Worm (Caenorhabditis elegans): ENCODE measurements around the gene srlf-29.

The srlf-29 gene

DNA sequence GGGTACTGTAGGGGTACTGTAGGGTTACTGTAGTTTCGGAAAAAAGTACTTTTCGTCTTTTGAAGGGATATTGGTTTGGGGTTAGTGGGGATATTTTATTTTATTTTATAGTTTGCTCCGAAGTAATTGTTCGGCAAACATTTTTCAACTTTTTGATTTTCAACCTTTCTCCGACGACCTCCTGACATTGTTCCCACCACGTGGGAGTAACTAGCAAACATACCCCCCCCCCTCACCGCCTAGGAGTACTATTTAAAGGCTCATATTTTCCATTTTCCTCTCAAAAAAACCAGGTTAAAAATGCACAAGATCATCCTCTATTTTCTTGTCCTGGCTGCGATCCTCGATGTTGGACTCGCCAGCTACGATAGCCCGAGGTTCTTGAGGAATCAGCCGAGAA, at the start of gene srlf-29:
TSS of gene srlf-29 (plus strand) at position 301 of the 400 bp plus-strand sequence.
- TF ChIP-seq akir-1 (GFP tag; optimal IDR thresholded peaks at IDR 0.05): no peak
- no peak for TF ChIP-seq F10E7.11 (tag; optimal IDR thresholded peaks at IDR 0.05)
- no peak for TF ChIP-seq F49E8.2 (tag; optimal IDR thresholded peaks at IDR 0.05; ENCODE audit: insufficient read depth)
- no peak for TF ChIP-seq rcor-1 (GFP tag; IDR thresholded peaks at IDR 0.05)
- TF ChIP-seq bed-2 (GFP tag; IDR thresholded peaks at IDR 0.05): no peak
- no peak for TF ChIP-seq madf-3 (GFP tag; IDR thresholded peaks at IDR 0.05)
- TF ChIP-seq ztf-6 (GFP tag; IDR thresholded peaks at IDR 0.05): no peak
- no peak for TF ChIP-seq F23B12.7 (tag; optimal IDR thresholded peaks at IDR 0.05; ENCODE audit: insufficient read depth)
- TF ChIP-seq dpl-1 (GFP tag; optimal IDR thresholded peaks at IDR 0.05): no peak
- TF ChIP-seq pbrm-1 (GFP tag; IDR thresholded peaks at IDR 0.05): no peak
- no peak for TF ChIP-seq nfyb-1 (GFP tag; IDR thresholded peaks at IDR 0.05)
- TF ChIP-seq repo-1 (tag; optimal IDR thresholded peaks at IDR 0.05): no peak
- no peak for TF ChIP-seq snpc-4 (GFP tag; optimal IDR thresholded peaks at IDR 0.05)
- no peak for TF ChIP-seq snpc-4 (tag; optimal IDR thresholded peaks at IDR 0.05)
- TF ChIP-seq D2030.7 (GFP tag; IDR thresholded peaks at IDR 0.05): no peak

DNA sequence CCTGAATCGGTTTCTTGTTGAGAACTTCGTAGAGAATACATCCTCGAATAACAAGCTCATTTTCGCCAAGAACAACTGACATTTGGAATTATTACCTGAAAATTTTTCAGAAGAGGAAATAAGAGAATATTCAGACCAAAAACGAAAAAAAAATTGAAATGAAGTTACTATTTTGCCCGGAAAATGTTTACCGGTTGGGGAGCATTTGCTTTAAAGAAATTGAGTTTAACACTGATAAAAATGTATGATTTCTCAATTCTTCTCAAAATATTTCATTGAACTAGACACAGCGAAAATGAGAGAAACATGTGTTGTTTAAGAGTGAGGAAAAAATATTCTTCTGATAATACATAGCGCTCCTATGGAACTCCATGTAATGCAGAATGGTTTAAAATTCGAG, 49.7 kb upstream of the srlf-29 start, which contains the start of gene fbxa-165:
TSS of gene fbxa-165 (minus strand) at position 101 of the 400 bp plus-strand sequence.
- TF ChIP-seq nhr-27 (tag; optimal IDR thresholded peaks at IDR 0.05) (no peak), snpc-1.1 (tag; optimal IDR thresholded peaks at IDR 0.05; ENCODE audit: insufficient read depth) (no peak)

DNA sequence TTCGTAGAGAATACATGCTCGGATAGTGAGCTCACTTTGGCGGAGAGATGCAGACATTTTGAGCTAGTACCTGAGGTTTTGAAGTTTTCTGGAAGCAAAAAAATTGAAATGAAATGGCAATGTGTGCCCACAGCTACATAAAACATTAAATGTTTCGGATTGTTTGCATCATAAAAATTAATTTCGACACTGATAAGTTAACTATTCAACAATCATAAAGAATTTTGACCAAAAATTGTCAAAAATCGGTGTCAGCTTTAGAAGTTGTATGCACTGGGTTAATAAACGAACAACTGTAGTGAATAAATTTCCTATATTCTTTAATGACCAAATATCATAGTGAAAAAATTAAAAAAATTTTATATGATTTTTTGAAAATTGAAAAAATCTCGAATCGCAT, 47.2 kb upstream of the srlf-29 start, which contains the start of gene fbxa-166:
TSS of gene fbxa-166 (minus strand) at position 101 of the 400 bp plus-strand sequence.
- no peak for TF ChIP-seq ceh-40 (GFP tag; IDR thresholded peaks at IDR 0.05)
- no peak for TF ChIP-seq Y56A3A.18 (GFP tag; IDR thresholded peaks at IDR 0.05)
- TF ChIP-seq ztf-18 (tag; optimal IDR thresholded peaks at IDR 0.05): no peak
- TF ChIP-seq lir-1 (GFP tag; conservative IDR thresholded peaks at IDR 0.05): no peak
- TF ChIP-seq egl-18 (GFP tag; IDR thresholded peaks at IDR 0.05): no peak
- TF ChIP-seq unc-62 (GFP tag; optimal IDR thresholded peaks at IDR 0.05): no peak
- TF ChIP-seq Y67H2A.10 (GFP tag; conservative IDR thresholded peaks at IDR 0.05): no peak
- no peak for TF ChIP-seq ztf-28 (GFP tag; IDR thresholded peaks at IDR 0.05)
- no peak for TF ChIP-seq nhr-120 (GFP tag; IDR thresholded peaks at IDR 0.05)
- no peak for TF ChIP-seq F52B5.7 (tag; optimal IDR thresholded peaks at IDR 0.05)
- no peak for TF ChIP-seq Y79H2A.3 (GFP tag; conservative IDR thresholded peaks at IDR 0.05)
- TF ChIP-seq aptf-3 (GFP tag; IDR thresholded peaks at IDR 0.05): no peak

DNA sequence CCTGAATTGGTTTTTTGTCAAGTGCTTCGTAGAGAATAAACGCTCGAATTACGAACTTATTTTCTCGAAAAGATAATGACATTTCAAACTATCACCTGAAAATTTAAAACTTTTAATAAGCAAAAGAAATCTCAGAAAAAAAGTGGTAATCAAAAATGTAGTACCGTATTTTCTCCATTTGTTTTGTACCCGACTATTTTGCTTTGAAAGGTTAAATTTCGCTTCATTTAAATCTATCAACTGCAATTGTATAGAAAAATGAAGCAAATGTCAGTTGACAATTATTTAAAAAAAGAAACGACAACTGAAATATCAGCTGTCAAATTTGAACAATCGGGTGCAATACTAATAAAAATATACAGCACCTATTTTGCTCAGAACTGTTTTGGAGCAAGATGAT, 44.9 kb upstream of the srlf-29 start, which contains the start of gene fbxa-158:
TSS of gene fbxa-158 (minus strand) at position 101 of the 400 bp plus-strand sequence.
- TF ChIP-seq F57A8.1 (GFP tag; optimal IDR thresholded peaks at IDR 0.05) (no peak), mel-28 (tag; optimal IDR thresholded peaks at IDR 0.05; ENCODE audit: borderline replicate concordance) (no peak), F10E7.11 (tag; optimal IDR thresholded peaks at IDR 0.05) (no peak), hlh-12 (tag; optimal IDR thresholded peaks at IDR 0.05) (no peak), B0035.1 (tag; optimal IDR thresholded peaks at IDR 0.05) (no peak), let-607 (tag; optimal IDR thresholded peaks at IDR 0.05) (no peak)
